Worm (Caenorhabditis elegans): ENCODE data around the gene pqn-15.
"Not testable (repeated sequence)": the region's sequence is repeated elsewhere in the genome, so short reads cannot be mapped to it uniquely, and the experiment has no call there.

- TF ChIP-seq ama-1 (optimal IDR thresholded peaks at IDR 0.05); rnt-1 (tag; optimal IDR thresholded peaks at IDR 0.05); zip-4 (GFP tag; optimal IDR thresholded peaks at IDR 0.05): not testable (repeated sequence)
These were observed 32.6 kb upstream of the pqn-15 start, which contains the start of gene cst-1 for ce11 chrX:4339332-4339731.

Measured in whole organism, L1 larva.